Worm (Caenorhabditis elegans): ENCODE measurements around the gene R13A5.7.

DNA sequence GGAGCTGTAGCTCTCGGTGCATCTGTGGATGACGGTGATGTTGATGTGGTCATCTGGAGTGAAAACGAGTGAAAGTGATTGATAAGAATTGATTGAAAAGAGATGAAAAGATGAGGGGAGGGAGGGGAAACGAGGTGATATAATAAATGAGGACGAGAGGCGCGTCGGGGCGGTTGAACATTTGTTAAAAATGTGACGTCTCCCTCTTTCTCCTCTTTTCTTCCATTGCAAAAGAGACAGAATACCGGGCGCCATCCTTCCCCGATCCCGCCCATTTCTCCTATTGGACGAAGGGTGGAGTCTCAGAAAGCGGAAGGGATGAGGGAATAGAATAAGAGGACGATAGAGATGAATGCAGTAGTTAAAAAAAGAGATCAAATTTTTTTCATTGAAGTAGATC is 35.3 kb downstream of the R13A5.7 start:
- TF ChIP-seq ztf-11 (tag; optimal IDR thresholded peaks at IDR 0.05) (no peak), lsy-2 (tag; optimal IDR thresholded peaks at IDR 0.05) (peak; percentile 46 to 82), nhr-11 (tag; optimal IDR thresholded peaks at IDR 0.05) (no peak), unc-39 (tag; optimal IDR thresholded peaks at IDR 0.05) (no peak), lin-11 (tag; optimal IDR thresholded peaks at IDR 0.05) (no peak), skn-1 (tag; optimal IDR thresholded peaks at IDR 0.05) (no peak)

Data from whole organism, L2 larva.